Worm (Caenorhabditis elegans) whole organism, midembryonic: ENCODE data around the gene gpa-7.

ENCODE experiments used
- cog-1 ChIP-seq: sonication (generic microtip); optimal IDR thresholded peaks from 2 replicates; lab custom pipeline; 2016; ENCODE audit warnings: missing genetic modification characterization, missing compliant biosample characterization
- ztf-23 ChIP-seq: fragments of 200-800 bp; sonication (Bioruptor generic); IDR thresholded peaks from 2 replicates; pipeline ENCODE4 v1.3.6; 2022; ENCODE audit warnings: missing genetic modification reagents, missing genetic modification characterization, missing compliant biosample characterization
- ztf-29 ChIP-seq: fragments of 200-800 bp; sonication (Bioruptor generic); IDR thresholded peaks from 2 replicates; pipeline ENCODE4 v1.3.6; 2022; ENCODE audit warnings: missing genetic modification reagents, missing genetic modification characterization, missing compliant biosample characterization

- TF ChIP-seq ztf-23 (no peak), cog-1 (tag; lab: Kevin White, UChicago) (no peak), ztf-29 (GFP tag; lab: Robert Waterston, UW) (no peak)
These were observed 36.0 kb upstream of the gpa-7 start, which contains the start of gene pges-2 for ce11 chrIV:10367740-10368246.
